Worm (Caenorhabditis elegans): Measurements from ENCODE around the gene Y60C6A.2.

DNA sequence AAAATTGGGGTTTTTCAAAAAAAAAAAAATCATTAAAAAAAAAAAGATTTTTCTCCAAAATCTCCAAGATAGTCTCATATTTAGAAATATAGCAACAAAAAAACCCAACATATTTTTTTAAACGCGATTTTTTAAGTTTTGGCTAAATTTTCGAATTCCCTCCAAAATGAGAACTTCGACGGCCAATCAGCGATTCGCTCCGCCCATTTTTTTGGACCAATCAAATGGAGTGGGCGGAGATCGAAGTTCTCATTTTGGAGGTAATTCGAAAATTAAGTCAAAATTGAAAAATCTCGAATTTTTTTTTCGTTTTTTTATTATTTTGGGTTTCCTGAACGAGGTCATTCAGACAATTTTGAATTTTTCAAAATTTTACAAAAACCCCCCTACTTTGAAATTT, 28.6 kb upstream of the Y60C6A.2 start:
- TF ChIP-seq him-1 (tag; optimal IDR thresholded peaks at IDR 0.05) (no peak), dao-5 (tag; optimal IDR thresholded peaks at IDR 0.05) (no peak), W03F9.2 (tag; optimal IDR thresholded peaks at IDR 0.05) (no peak)
